Fruit fly (Drosophila melanogaster) whole organism, embryonic: Measurements from ENCODE around the gene yrt.

Source experiments
- ATbp ChIP-seq: fragments of 200-800 bp; sonication (Bioruptor generic); optimal IDR thresholded peaks from 2 replicates; lab custom pipeline; 2017; ENCODE audit warnings: missing biosample characterization, mild to moderate bottlenecking, missing genetic modification characterization, missing genetic modification reagents
- Asciz ChIP-seq: fragments of 200-800 bp; sonication (Bioruptor generic); optimal IDR thresholded peaks from 2 replicates; lab custom pipeline; 2017; ENCODE audit warnings: missing biosample characterization, mild to moderate bottlenecking, missing genetic modification characterization, missing genetic modification reagents
- Atf3 ChIP-seq: fragments of 200-800 bp; sonication (Bioruptor generic); optimal IDR thresholded peaks from 3 replicates; lab custom pipeline; 2016; ENCODE audit warnings: missing biosample characterization, missing genetic modification characterization
- CG10321 ChIP-seq: fragments of 200-800 bp; sonication (Bioruptor generic); IDR thresholded peaks from 2 replicates; pipeline ENCODE4 v1.3.6; 2022; ENCODE audit warnings: missing biosample characterization, missing genetic modification characterization
- CG10979 ChIP-seq: fragments of 200-800 bp; sonication (Bioruptor generic); optimal IDR thresholded peaks from 2 replicates; lab custom pipeline; 2018; ENCODE audit warnings: missing biosample characterization, mild to moderate bottlenecking, missing genetic modification characterization, moderate library complexity
- CG12071 ChIP-seq: fragments of 200-800 bp; sonication (Bioruptor generic); optimal IDR thresholded peaks from 3 replicates; lab custom pipeline; 2018; ENCODE audit warnings: missing biosample characterization, mild to moderate bottlenecking, missing genetic modification characterization
- CG12104 ChIP-seq: fragments of 200-800 bp; sonication (Bioruptor generic); optimal IDR thresholded peaks from 3 replicates; lab custom pipeline; 2016; ENCODE audit warnings: missing biosample characterization, missing genetic modification characterization
- CG1529 ChIP-seq: fragments of 200-800 bp; sonication (Bioruptor generic); optimal IDR thresholded peaks from 3 replicates; lab custom pipeline; 2018; ENCODE audit warnings: missing biosample characterization, missing genetic modification characterization
- CG15479 ChIP-seq: fragments of 200-800 bp; sonication (Bioruptor generic); optimal IDR thresholded peaks from 3 replicates; lab custom pipeline; 2019; ENCODE audit warnings: missing biosample characterization, mild to moderate bottlenecking, missing genetic modification characterization, moderate library complexity
- CG1603 ChIP-seq: fragments of 200-800 bp; sonication (Bioruptor generic); optimal IDR thresholded peaks from 2 replicates; lab custom pipeline; 2019; ENCODE audit warnings: missing biosample characterization, mild to moderate bottlenecking, missing genetic modification characterization, moderate library complexity
- CG16813 ChIP-seq: fragments of 200-800 bp; sonication (Bioruptor generic); IDR thresholded peaks from 3 replicates; pipeline ENCODE4 v1.3.6; 2022; ENCODE audit warnings: missing biosample characterization, missing genetic modification characterization; ENCODE audit not compliant: partially characterized antibody
- CG16815 ChIP-seq: fragments of 200-800 bp; sonication (Bioruptor generic); optimal IDR thresholded peaks from 3 replicates; lab custom pipeline; 2017; ENCODE audit warnings: missing biosample characterization, mild to moderate bottlenecking, missing genetic modification characterization
- CG17186 ChIP-seq: fragments of 200-800 bp; sonication (Bioruptor generic); optimal IDR thresholded peaks from 3 replicates; lab custom pipeline; 2017; ENCODE audit warnings: missing biosample characterization, missing genetic modification reagents, missing genetic modification characterization
- CG2875 ChIP-seq: fragments of 200-800 bp; sonication (Bioruptor generic); optimal IDR thresholded peaks from 2 replicates; lab custom pipeline; 2017; ENCODE audit warnings: missing biosample characterization, mild to moderate bottlenecking, missing genetic modification characterization, missing genetic modification reagents
- CG3281 ChIP-seq: fragments of 200-800 bp; sonication (Bioruptor generic); optimal IDR thresholded peaks from 3 replicates; lab custom pipeline; 2017; ENCODE audit warnings: missing biosample characterization, mild to moderate bottlenecking, missing genetic modification characterization
- CG3847 ChIP-seq: fragments of 200-800 bp; sonication (Bioruptor generic); IDR thresholded peaks from 2 replicates; pipeline ENCODE4 v1.3.6; 2022; ENCODE audit warnings: missing biosample characterization, missing genetic modification characterization
- CG43689 ChIP-seq: fragments of 200-800 bp; sonication (Bioruptor generic); IDR thresholded peaks from 2 replicates; pipeline ENCODE4 v1.3.6; 2022; ENCODE audit warnings: missing biosample characterization, missing genetic modification characterization
- CG4424 ChIP-seq: fragments of 200-800 bp; sonication (Bioruptor generic); optimal IDR thresholded peaks from 3 replicates; lab custom pipeline; 2016; ENCODE audit warnings: missing biosample characterization, missing genetic modification characterization
- CG4707 ChIP-seq: fragments of 200-800 bp; sonication (Bioruptor generic); optimal IDR thresholded peaks from 2 replicates; lab custom pipeline; 2018; ENCODE audit warnings: missing biosample characterization, mild to moderate bottlenecking, missing genetic modification characterization, moderate library complexity
- CG4730 ChIP-seq: fragments of 200-800 bp; sonication (Bioruptor generic); IDR thresholded peaks from 2 replicates; pipeline ENCODE4 v1.3.6; 2022; ENCODE audit warnings: missing biosample characterization, missing genetic modification characterization
- CG5953 ChIP-seq: fragments of 200-800 bp; sonication (Bioruptor generic); IDR thresholded peaks from 2 replicates; pipeline ENCODE4 v1.3.6; 2022; ENCODE audit warnings: missing biosample characterization, missing genetic modification characterization
- CG6272 ChIP-seq: fragments of 200-800 bp; sonication (Bioruptor generic); IDR thresholded peaks from 2 replicates; pipeline ENCODE4 v1.3.6; 2022; ENCODE audit warnings: missing biosample characterization, missing genetic modification characterization
- CG6813 ChIP-seq: fragments of 200-800 bp; sonication (Bioruptor generic); optimal IDR thresholded peaks from 2 replicates; lab custom pipeline; 2017; ENCODE audit warnings: missing biosample characterization, missing genetic modification characterization, mild to moderate bottlenecking, moderate library complexity, missing genetic modification reagents
- CG7271 ChIP-seq: fragments of 200-800 bp; sonication (Bioruptor generic); optimal IDR thresholded peaks from 2 replicates; lab custom pipeline; 2018; ENCODE audit warnings: missing biosample characterization, mild to moderate bottlenecking, missing genetic modification characterization, moderate library complexity
- CG7556 ChIP-seq: fragments of 200-800 bp; sonication (Bioruptor generic); optimal IDR thresholded peaks from 2 replicates; lab custom pipeline; 2017; ENCODE audit warnings: missing biosample characterization, mild to moderate bottlenecking, missing genetic modification characterization
- CG8388 ChIP-seq: fragments of 200-800 bp; sonication (Bioruptor generic); optimal IDR thresholded peaks from 2 replicates; lab custom pipeline; 2019; ENCODE audit warnings: missing biosample characterization, mild to moderate bottlenecking, missing genetic modification characterization, moderate library complexity
- CkIIα-i1 ChIP-seq: fragments of 200-800 bp; sonication (Bioruptor generic); IDR thresholded peaks from 2 replicates; pipeline ENCODE4 v1.3.6; 2022; ENCODE audit warnings: missing biosample characterization, missing genetic modification characterization
- ERR ChIP-seq: fragments of 200-800 bp; sonication (Bioruptor generic); optimal IDR thresholded peaks from 2 replicates; lab custom pipeline; 2016; ENCODE audit warnings: missing biosample characterization, missing genetic modification characterization
- Fer2 ChIP-seq: fragments of 200-800 bp; sonication (Bioruptor generic); optimal IDR thresholded peaks from 2 replicates; lab custom pipeline; 2018; ENCODE audit warnings: missing biosample characterization, mild to moderate bottlenecking, missing genetic modification characterization, moderate library complexity
- Gsc ChIP-seq: fragments of 200-800 bp; sonication (Bioruptor generic); IDR thresholded peaks from 2 replicates; pipeline ENCODE4 v1.3.6; 2022; ENCODE audit warnings: missing biosample characterization, missing genetic modification characterization
- Hey ChIP-seq: fragments of 200-800 bp; sonication (Bioruptor generic); optimal IDR thresholded peaks from 3 replicates; lab custom pipeline; 2018; ENCODE audit warnings: missing biosample characterization, mild to moderate bottlenecking, missing genetic modification characterization
- Hr78 ChIP-seq, 2 experiments: fragments of 200-800 bp in 1 of 2; fragments of >200 bp in 1 of 2; sonication (Bioruptor generic) in 1 of 2; optimal IDR thresholded peaks; 2 replicates each; lab custom pipeline; 2017 to 2019; ENCODE audit warnings: missing biosample characterization in 2 of 2, missing genetic modification characterization in 2 of 2, mild to moderate bottlenecking in 1 of 2, moderate library complexity in 1 of 2
- Oli ChIP-seq: fragments of 200-800 bp; sonication (Bioruptor generic); optimal IDR thresholded peaks from 2 replicates; lab custom pipeline; 2018; ENCODE audit warnings: missing biosample characterization, mild to moderate bottlenecking, missing genetic modification characterization, moderate library complexity
- Ptx1 ChIP-seq: fragments of 200-800 bp; sonication (Bioruptor generic); IDR thresholded peaks from 2 replicates; pipeline ENCODE4 v1.3.6; 2022; ENCODE audit warnings: missing biosample characterization, missing genetic modification characterization
- Stat92E ChIP-seq, 3 experiments: fragments of >200 bp in 2 of 3; fragments of 200-800 bp in 1 of 3; sonication (Bioruptor generic) in 1 of 3; optimal IDR thresholded peaks; 2 replicates each; lab custom pipeline; 2017 to 2019; ENCODE audit warnings: missing biosample characterization in 3 of 3, missing genetic modification characterization in 3 of 3, mild to moderate bottlenecking in 1 of 3, moderate library complexity in 1 of 3
- dpn ChIP-seq, 2 experiments: fragments of 200-800 bp; sonication (Bioruptor generic); optimal IDR thresholded peaks; 3 replicates each; lab custom pipeline; 2016; ENCODE audit warnings: missing biosample characterization in 2 of 2, missing genetic modification characterization in 2 of 2
- fd3F ChIP-seq: fragments of 200-800 bp; sonication (Bioruptor generic); optimal IDR thresholded peaks from 2 replicates; lab custom pipeline; 2018; ENCODE audit warnings: missing biosample characterization, mild to moderate bottlenecking, missing genetic modification characterization, moderate library complexity
- fd64A ChIP-seq: fragments of 200-800 bp; sonication (Bioruptor generic); optimal IDR thresholded peaks from 3 replicates; lab custom pipeline; 2018; ENCODE audit warnings: missing biosample characterization, mild to moderate bottlenecking, missing genetic modification characterization
- kay ChIP-seq: fragments of 200-800 bp; sonication (Bioruptor generic); optimal IDR thresholded peaks from 2 replicates; lab custom pipeline; 2016; ENCODE audit warnings: missing biosample characterization, missing genetic modification characterization
- klu ChIP-seq: fragments of 200-800 bp; sonication (Bioruptor generic); IDR thresholded peaks from 2 replicates; pipeline ENCODE4 v1.3.6; 2022; ENCODE audit warnings: missing biosample characterization, missing genetic modification characterization
- lola ChIP-seq, 3 experiments: fragments of >200 bp in 2 of 3; fragments of 200-800 bp in 1 of 3; sonication (Bioruptor generic) in 1 of 3; optimal IDR thresholded peaks; 2 replicates each; lab custom pipeline; 2017 to 2019; ENCODE audit warnings: missing biosample characterization in 3 of 3, missing genetic modification characterization in 3 of 3, mild to moderate bottlenecking in 1 of 3, moderate library complexity in 1 of 3
- pb ChIP-seq: fragments of 200-800 bp; sonication (Bioruptor generic); optimal IDR thresholded peaks from 3 replicates; lab custom pipeline; 2016; ENCODE audit warnings: missing biosample characterization, missing genetic modification characterization
- pita ChIP-seq: fragments of 200-800 bp; sonication (Bioruptor generic); optimal IDR thresholded peaks from 2 replicates; lab custom pipeline; 2017; ENCODE audit warnings: missing biosample characterization, mild to moderate bottlenecking, missing genetic modification characterization
- row ChIP-seq: fragments of 200-800 bp; sonication (Bioruptor generic); IDR thresholded peaks from 3 replicates; pipeline ENCODE4 v1.3.6; 2022; ENCODE audit warnings: missing biosample characterization, missing genetic modification characterization
- scrt ChIP-seq: fragments of 200-800 bp; sonication (Bioruptor generic); optimal IDR thresholded peaks from 2 replicates; lab custom pipeline; 2018; ENCODE audit warnings: missing biosample characterization, mild to moderate bottlenecking, missing genetic modification characterization, moderate library complexity
- stwl ChIP-seq: fragments of 200-800 bp; sonication (Bioruptor generic); optimal IDR thresholded peaks from 3 replicates; lab custom pipeline; 2018; ENCODE audit warnings: missing biosample characterization, mild to moderate bottlenecking, missing genetic modification characterization, moderate library complexity
- unc-4 ChIP-seq: fragments of 200-800 bp; sonication (Bioruptor generic); IDR thresholded peaks from 2 replicates; pipeline ENCODE4 v1.3.6; 2022; ENCODE audit warnings: missing biosample characterization, missing genetic modification characterization; ENCODE audit not compliant: partially characterized antibody
- usp ChIP-seq: fragments of >200 bp; optimal IDR thresholded peaks from 2 replicates; lab custom pipeline; 2017; ENCODE audit warnings: missing biosample characterization, missing genetic modification characterization
- vvl ChIP-seq: fragments of 200-800 bp; sonication (Bioruptor generic); IDR thresholded peaks from 2 replicates; pipeline ENCODE4 v1.3.6; 2022; ENCODE audit warnings: missing biosample characterization, missing genetic modification characterization
- wdn ChIP-seq: fragments of 200-800 bp; sonication (Bioruptor generic); IDR thresholded peaks from 2 replicates; pipeline ENCODE4 v1.3.6; 2022; ENCODE audit warnings: missing biosample characterization, missing genetic modification characterization

yrt gene

dm6 chr3R:13469246-13469645 is 34.5 kb upstream of the yrt start (continued):
- peak; percentile 61 for TF ChIP-seq row (GFP tag; lab: Robert Waterston, UW)
- TF ChIP-seq CG15479 = no peak
- no peak for TF ChIP-seq CG12071 (GFP tag; lab: Kevin White, UChicago)
- TF ChIP-seq CG3847 (GFP tag; lab: Robert Waterston, UW) = 0 out of 2 replicates have a peak, but pooled peaks have one; percentile 24
- TF ChIP-seq fd64A (GFP tag; lab: Kevin White, UChicago) = no peak
- TF ChIP-seq CG4730 = no peak
- TF ChIP-seq CG16815 (GFP tag; lab: Kevin White, UChicago) = peak; percentile 37
- peak; percentile 61 for TF ChIP-seq CG1603 (tag; lab: Kevin White, UChicago)
- TF ChIP-seq CG10321 (GFP tag; lab: Robert Waterston, UW) = no peak
- TF ChIP-seq CG17186 (GFP tag; lab: Kevin White, UChicago) = no peak
- TF ChIP-seq CG10979 (tag; lab: Kevin White, UChicago) = no peak
- no peak for TF ChIP-seq ERR (GFP tag; lab: Kevin White, UChicago)
- TF ChIP-seq CkIIα-i1 (GFP tag; lab: Robert Waterston, UW) = no peak
- TF ChIP-seq CG8388 = peak; percentile 15
- no peak for TF ChIP-seq scrt (GFP tag; lab: Kevin White, UChicago)
- no peak for TF ChIP-seq CG1529 (GFP tag; lab: Kevin White, UChicago)
- TF ChIP-seq CG5953 (GFP tag; lab: Robert Waterston, UW) = no peak
- no peak for TF ChIP-seq Stat92E (GFP tag; optimal IDR thresholded peaks at IDR 0.05; lab: Kevin White, UChicago)
- no peak for TF ChIP-seq CG6813 (GFP tag; lab: Kevin White, UChicago)
- no peak for TF ChIP-seq pb (GFP tag; lab: Kevin White, UChicago)
- TF ChIP-seq wdn = no peak
- TF ChIP-seq CG6272 (GFP tag; lab: Robert Waterston, UW) = no peak
- TF ChIP-seq Asciz = no peak
- no peak for TF ChIP-seq klu
- peak; percentile 11 for TF ChIP-seq ATbp
- no peak for TF ChIP-seq CG43689 (GFP tag; lab: Robert Waterston, UW)
- TF ChIP-seq CG4707 (GFP tag; lab: Kevin White, UChicago) = no peak
- no peak for TF ChIP-seq Hey
- no peak for TF ChIP-seq CG3281 (GFP tag; lab: Kevin White, UChicago)
- peak; percentile 3 for TF ChIP-seq CG2875 (GFP tag; lab: Kevin White, UChicago)
- no peak for TF ChIP-seq usp (GFP tag; lab: Kevin White, UChicago)
- peak; percentile 2 for TF ChIP-seq stwl
- TF ChIP-seq dpn (GFP tag; optimal IDR thresholded peaks at IDR 0.05; lab: Kevin White, UChicago) = peak; percentile 7 to 22
- no peak for TF ChIP-seq CG12104 (GFP tag; lab: Kevin White, UChicago)
- peak in 1 of 2 experiments; percentile 22 for TF ChIP-seq Hr78 (GFP tag; optimal IDR thresholded peaks at IDR 0.05; lab: Kevin White, UChicago)
- TF ChIP-seq CG7556 = peak; percentile 39
- no peak for TF ChIP-seq unc-4
- 0 out of 2 replicates have a peak, but pooled peaks have one; percentile 41 for TF ChIP-seq vvl
- TF ChIP-seq Oli (tag; lab: Kevin White, UChicago) = peak; percentile 39
- no peak for TF ChIP-seq kay (GFP tag; lab: Kevin White, UChicago)
- no peak for TF ChIP-seq Atf3
- TF ChIP-seq pita (GFP tag; lab: Kevin White, UChicago) = no peak
- TF ChIP-seq fd3F (GFP tag; lab: Kevin White, UChicago) = no peak
- TF ChIP-seq Fer2 (tag; lab: Kevin White, UChicago) = no peak
- TF ChIP-seq lola (GFP tag; optimal IDR thresholded peaks at IDR 0.05; lab: Kevin White, UChicago) = peak in 1 of 3 experiments; percentile 67
- 0 out of 2 replicates have a peak, but pooled peaks have one; percentile 11 for TF ChIP-seq Gsc
- peak; percentile 54 for TF ChIP-seq CG4424 (GFP tag; lab: Kevin White, UChicago)
- no peak for TF ChIP-seq CG16813 (GFP tag; lab: Robert Waterston, UW)
- TF ChIP-seq Ptx1 (GFP tag; lab: Robert Waterston, UW) = peak; percentile 47; the same call in 1 of the 2 replicates
- TF ChIP-seq CG7271 (tag; lab: Kevin White, UChicago) = no peak
